Worm (Caenorhabditis elegans) whole organism, late embryonic: ENCODE data around the gene rrp-1.

Experiments used
- F13H6.1 ChIP-seq: sonication (generic microtip); optimal IDR thresholded peaks from 2 replicates; lab custom pipeline; 2016; ENCODE audit warnings: missing genetic modification characterization, missing compliant biosample characterization
- ceh-18 ChIP-seq: sonication (generic microtip); optimal IDR thresholded peaks from 2 replicates; lab custom pipeline; 2016; ENCODE audit warnings: missing genetic modification characterization, missing compliant biosample characterization
- ceh-22 ChIP-seq: sonication (generic microtip); optimal IDR thresholded peaks from 2 replicates; lab custom pipeline; 2017; ENCODE audit warnings: missing biosample characterization, missing genetic modification characterization
- ceh-30 ChIP-seq: fragments of 150-350 bp; optimal IDR thresholded peaks from 2 replicates; lab custom pipeline; 2014; ENCODE audit warnings: missing biosample characterization, missing genetic modification characterization
- elt-2 ChIP-seq: sonication (generic microtip); optimal IDR thresholded peaks from 2 replicates; lab custom pipeline; 2016; ENCODE audit warnings: missing genetic modification reagents, missing genetic modification characterization, missing compliant biosample characterization
- fkh-10 ChIP-seq: fragments of 150-350 bp; optimal IDR thresholded peaks from 2 replicates; lab custom pipeline; 2014; ENCODE audit warnings: missing biosample characterization, missing genetic modification reagents, missing genetic modification characterization
- hlh-30 ChIP-seq: sonication (generic microtip); optimal IDR thresholded peaks from 2 replicates; lab custom pipeline; 2017; ENCODE audit warnings: antibody characterized with exemption, missing genetic modification characterization, missing compliant biosample characterization; ENCODE audit not compliant: insufficient read depth
- hlh-6 ChIP-seq: sonication (generic microtip); optimal IDR thresholded peaks from 2 replicates; lab custom pipeline; 2016; ENCODE audit warnings: missing genotype, missing genetic modification characterization, missing compliant biosample characterization
- hlh-8 ChIP-seq: sonication (generic microtip); optimal IDR thresholded peaks from 2 replicates; lab custom pipeline; 2016; ENCODE audit warnings: missing genotype, missing genetic modification characterization, missing compliant biosample characterization
- nfya-1 ChIP-seq: sonication (generic microtip); optimal IDR thresholded peaks from 2 replicates; lab custom pipeline; 2017; ENCODE audit warnings: missing genetic modification characterization, mild to moderate bottlenecking, missing compliant biosample characterization, antibody characterized with exemption, moderate library complexity
- nhr-11 ChIP-seq: fragments of 150-350 bp; optimal IDR thresholded peaks from 2 replicates; lab custom pipeline; 2014; ENCODE audit warnings: missing biosample characterization, missing genetic modification characterization
- pqm-1 ChIP-seq: sonication (generic microtip); optimal IDR thresholded peaks from 2 replicates; lab custom pipeline; 2016; ENCODE audit warnings: missing genetic modification characterization, missing compliant biosample characterization
- rnt-1 ChIP-seq: sonication (generic microtip); optimal IDR thresholded peaks from 2 replicates; lab custom pipeline; 2016; ENCODE audit warnings: missing genetic modification characterization, missing compliant biosample characterization

DNA sequence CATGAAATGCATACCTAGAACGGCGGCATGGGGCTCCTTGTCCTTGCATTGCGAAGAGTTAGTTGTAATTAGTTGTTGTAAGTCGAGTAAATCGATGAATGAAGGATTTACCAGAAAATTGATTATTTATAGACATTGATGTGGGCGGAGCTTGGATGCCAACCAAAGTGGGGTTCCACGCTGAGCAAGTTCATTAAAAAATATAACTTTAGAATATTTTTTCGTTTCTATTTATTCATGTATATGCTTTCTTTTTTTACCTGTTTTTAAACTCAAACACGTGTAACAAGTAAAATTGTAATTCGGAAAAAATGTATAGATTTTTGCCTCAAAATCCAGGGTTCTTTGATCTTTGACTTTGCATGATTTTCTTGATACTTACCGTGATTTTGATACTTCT, 45.5 kb upstream of the rrp-1 start, which contains the start of gene gipc-2:
- TF ChIP-seq F13H6.1 (tag; lab: Kevin White, UChicago) (no peak), nfya-1 (no peak), elt-2 (tag; lab: Kevin White, UChicago) (no peak), ceh-22 (no peak), hlh-8 (tag; lab: Kevin White, UChicago) (no peak), hlh-30 (tag; lab: Kevin White, UChicago) (no peak), fkh-10 (no peak), hlh-6 (tag; lab: Kevin White, UChicago) (no peak), ceh-30 (tag; lab: Kevin White, UChicago) (no peak), ceh-18 (tag; lab: Kevin White, UChicago) (no peak), pqm-1 (tag; lab: Kevin White, UChicago) (no peak), rnt-1 (no peak), nhr-11 (tag; lab: Kevin White, UChicago) (no peak)
